Fruit fly (Drosophila melanogaster) whole organism, embryonic: Measurements from ENCODE around the gene CG33325.

ENCODE experiments used
- Awh ChIP-seq: fragments of 200-800 bp; sonication (Bioruptor generic); IDR thresholded peaks from 2 replicates; pipeline ENCODE4, ENCODE4 v1.3.6; 2022; ENCODE audit warnings: missing biosample characterization, missing genetic modification characterization
- CG10321 ChIP-seq: fragments of 200-800 bp; sonication (Bioruptor generic); IDR thresholded peaks from 2 replicates; pipeline ENCODE4 v1.3.6; 2022; ENCODE audit warnings: missing biosample characterization, missing genetic modification characterization
- CG10979 ChIP-seq: fragments of 200-800 bp; sonication (Bioruptor generic); optimal IDR thresholded peaks from 2 replicates; lab custom pipeline; 2018; ENCODE audit warnings: missing biosample characterization, mild to moderate bottlenecking, missing genetic modification characterization, moderate library complexity
- CG12769 ChIP-seq: fragments of 200-800 bp; sonication (Bioruptor generic); optimal IDR thresholded peaks from 2 replicates; lab custom pipeline; 2019; ENCODE audit warnings: missing biosample characterization, mild to moderate bottlenecking, missing genetic modification characterization, moderate library complexity
- CG14710 ChIP-seq: fragments of 200-800 bp; sonication (Bioruptor generic); optimal IDR thresholded peaks from 3 replicates; lab custom pipeline; 2019; ENCODE audit warnings: missing biosample characterization, mild to moderate bottlenecking, missing genetic modification characterization, moderate library complexity
- CG1602 ChIP-seq: fragments of 200-800 bp; sonication (Bioruptor generic); optimal IDR thresholded peaks from 3 replicates; lab custom pipeline; 2016; ENCODE audit warnings: missing biosample characterization, missing genetic modification characterization
- CG18262 ChIP-seq: fragments of 200-800 bp; optimal IDR thresholded peaks from 3 replicates; lab custom pipeline; 2019; ENCODE audit warnings: missing biosample characterization, mild to moderate bottlenecking, missing genetic modification characterization, moderate library complexity
- CG2199 ChIP-seq: fragments of 200-800 bp; sonication (Bioruptor generic); IDR thresholded peaks from 3 replicates; pipeline ENCODE4 v1.3.6; 2022; ENCODE audit warnings: missing biosample characterization, missing genetic modification characterization
- CG4820 ChIP-seq: fragments of 200-800 bp; sonication (Bioruptor generic); optimal IDR thresholded peaks from 3 replicates; lab custom pipeline; 2016; ENCODE audit warnings: missing biosample characterization, missing genetic modification characterization
- CG7556 ChIP-seq: fragments of 200-800 bp; sonication (Bioruptor generic); optimal IDR thresholded peaks from 2 replicates; lab custom pipeline; 2017; ENCODE audit warnings: missing biosample characterization, mild to moderate bottlenecking, missing genetic modification characterization
- CG7786 ChIP-seq: fragments of 200-800 bp; sonication (Bioruptor generic); optimal IDR thresholded peaks from 2 replicates; lab custom pipeline; 2016; ENCODE audit warnings: missing biosample characterization, missing genetic modification characterization
- CG7928 ChIP-seq: fragments of 200-800 bp; sonication (Bioruptor generic); optimal IDR thresholded peaks from 2 replicates; lab custom pipeline; 2017; ENCODE audit warnings: missing biosample characterization, mild to moderate bottlenecking, missing genetic modification characterization
- CG8290 ChIP-seq, 3 experiments: fragments of 200-800 bp; sonication (Bioruptor generic); optimal IDR thresholded peaks; 2 replicates each; lab custom pipeline; 2016 to 2019; ENCODE audit warnings: missing biosample characterization in 3 of 3, missing genetic modification characterization in 3 of 3, mild to moderate bottlenecking in 2 of 3, moderate library complexity in 1 of 3
- Dfd ChIP-seq, 2 experiments: fragments of >200 bp; optimal IDR thresholded peaks; 2 replicates each; lab custom pipeline; 2017; ENCODE audit warnings: missing biosample characterization in 2 of 2, missing genetic modification characterization in 2 of 2
- Gug ChIP-seq: fragments of 200-800 bp; sonication (Bioruptor generic); IDR thresholded peaks from 4 replicates; pipeline ENCODE4 v1.3.6; 2022; ENCODE audit warnings: missing biosample characterization, missing genetic modification characterization
- HLHmδ ChIP-seq: fragments of 200-800 bp; sonication (Bioruptor generic); optimal IDR thresholded peaks from 2 replicates; lab custom pipeline; 2018; ENCODE audit warnings: missing biosample characterization, mild to moderate bottlenecking, missing genetic modification characterization, moderate library complexity
- HmgD ChIP-seq: fragments of 200-800 bp; sonication (Bioruptor generic); optimal IDR thresholded peaks from 3 replicates; lab custom pipeline; 2016; ENCODE audit warnings: missing biosample characterization, missing genetic modification characterization
- HmgZ ChIP-seq: fragments of 200-800 bp; sonication (Bioruptor generic); optimal IDR thresholded peaks from 2 replicates; lab custom pipeline; 2018; ENCODE audit warnings: missing biosample characterization, mild to moderate bottlenecking, missing genetic modification characterization
- Hr3 ChIP-seq: fragments of 200-800 bp; sonication (Bioruptor generic); optimal IDR thresholded peaks from 3 replicates; lab custom pipeline; 2016; ENCODE audit warnings: missing biosample characterization, missing genetic modification characterization
- Hr39 ChIP-seq: fragments of >200 bp; optimal IDR thresholded peaks from 2 replicates; lab custom pipeline; 2017
- Jarid2 ChIP-seq: fragments of 200-800 bp; sonication (Bioruptor generic); optimal IDR thresholded peaks from 3 replicates; lab custom pipeline; 2017; ENCODE audit warnings: mild to moderate bottlenecking, missing biosample characterization, missing genetic modification reagents, missing genetic modification characterization
- Kr ChIP-seq: fragments of 200-800 bp; sonication (Bioruptor generic); optimal IDR thresholded peaks from 2 replicates; lab custom pipeline; 2017; ENCODE audit warnings: missing biosample characterization, mild to moderate bottlenecking, missing genetic modification characterization
- MBD-R2 ChIP-seq: fragments of 200-800 bp; sonication (Bioruptor generic); IDR thresholded peaks from 2 replicates; pipeline ENCODE4 v1.3.6; 2022; ENCODE audit warnings: missing biosample characterization, missing genetic modification characterization
- MTF-1 ChIP-seq: fragments of 200-800 bp; sonication (Bioruptor generic); optimal IDR thresholded peaks from 2 replicates; lab custom pipeline; 2018; ENCODE audit warnings: missing biosample characterization, mild to moderate bottlenecking, missing genetic modification characterization, borderline replicate concordance
- PHDP ChIP-seq: fragments of 200-800 bp; sonication (Bioruptor generic); optimal IDR thresholded peaks from 3 replicates; lab custom pipeline; 2018; ENCODE audit warnings: missing biosample characterization, mild to moderate bottlenecking, missing genetic modification characterization, moderate library complexity
- Usf ChIP-seq: fragments of 200-800 bp; sonication (Bioruptor generic); optimal IDR thresholded peaks from 2 replicates; lab custom pipeline; 2017; ENCODE audit warnings: missing genotype, missing biosample characterization, missing genetic modification characterization
- ab ChIP-seq: fragments of 200-800 bp; sonication (Bioruptor generic); optimal IDR thresholded peaks from 2 replicates; lab custom pipeline; 2016; ENCODE audit warnings: missing biosample characterization, missing genetic modification characterization
- abd-A ChIP-seq: fragments of 200-800 bp; sonication (Bioruptor generic); optimal IDR thresholded peaks from 3 replicates; lab custom pipeline; 2019; ENCODE audit warnings: missing biosample characterization, mild to moderate bottlenecking, missing genetic modification characterization, moderate library complexity
- ara ChIP-seq: fragments of 200-800 bp; sonication (Bioruptor generic); IDR thresholded peaks from 2 replicates; pipeline ENCODE4 v1.3.6; 2022; ENCODE audit warnings: missing biosample characterization, missing genetic modification characterization
- cato ChIP-seq: fragments of 200-800 bp; sonication (Bioruptor generic); optimal IDR thresholded peaks from 2 replicates; lab custom pipeline; 2016; ENCODE audit warnings: missing biosample characterization, missing genetic modification characterization, borderline replicate concordance
- cg ChIP-seq: fragments of 200-800 bp; sonication (Bioruptor generic); optimal IDR thresholded peaks from 3 replicates; lab custom pipeline; 2019; ENCODE audit warnings: missing biosample characterization, mild to moderate bottlenecking, missing genetic modification characterization, moderate library complexity
- dimm ChIP-seq: fragments of 200-800 bp; sonication (Bioruptor generic); IDR thresholded peaks from 2 replicates; pipeline ENCODE4 v1.3.6; 2022; ENCODE audit warnings: missing biosample characterization, missing genetic modification characterization
- gce ChIP-seq: fragments of 200-800 bp; sonication (Bioruptor generic); IDR thresholded peaks from 3 replicates; pipeline ENCODE4 v1.3.6; 2022; ENCODE audit warnings: missing biosample characterization, missing genetic modification characterization
- grn ChIP-seq: fragments of 200-800 bp; sonication (Bioruptor generic); optimal IDR thresholded peaks from 3 replicates; lab custom pipeline; 2017; ENCODE audit warnings: missing biosample characterization, missing genetic modification characterization
- jumu ChIP-seq: fragments of 200-800 bp; sonication (Bioruptor generic); optimal IDR thresholded peaks from 3 replicates; lab custom pipeline; 2016; ENCODE audit warnings: missing biosample characterization, missing genetic modification characterization
- lmd ChIP-seq: fragments of 200-800 bp; sonication (Bioruptor generic); IDR thresholded peaks from 2 replicates; pipeline ENCODE4 v1.3.6; 2022; ENCODE audit warnings: missing biosample characterization, missing genetic modification characterization
- lola ChIP-seq, 3 experiments: fragments of >200 bp in 2 of 3; fragments of 200-800 bp in 1 of 3; sonication (Bioruptor generic) in 1 of 3; optimal IDR thresholded peaks; 2 replicates each; lab custom pipeline; 2017 to 2019; ENCODE audit warnings: missing biosample characterization in 3 of 3, missing genetic modification characterization in 3 of 3, mild to moderate bottlenecking in 1 of 3, moderate library complexity in 1 of 3
- luna ChIP-seq: fragments of 200-800 bp; sonication (Bioruptor generic); optimal IDR thresholded peaks from 2 replicates; lab custom pipeline; 2016; ENCODE audit warnings: missing biosample characterization, missing genetic modification characterization
- nerfin-2 ChIP-seq: fragments of 200-800 bp; sonication (Bioruptor generic); IDR thresholded peaks from 2 replicates; pipeline ENCODE4 v1.3.6; 2022; ENCODE audit warnings: missing biosample characterization, missing genetic modification characterization; ENCODE audit not compliant: partially characterized antibody
- otp ChIP-seq: fragments of 200-800 bp; sonication (Bioruptor generic); IDR thresholded peaks from 3 replicates; pipeline ENCODE4, ENCODE4 v1.3.6; 2022; ENCODE audit warnings: missing biosample characterization, missing genetic modification characterization
- pan ChIP-seq, 4 experiments: fragments of >200 bp in 3 of 4; fragments of 200-800 bp in 1 of 4; sonication (Bioruptor generic) in 1 of 4; optimal IDR thresholded peaks in 3 of 4; IDR thresholded peaks in 1 of 4; 2 replicates each; pipeline versions ENCODE4 v1.3.6 to Lab custom; 2017 to 2022; ENCODE audit warnings: missing biosample characterization in 2 of 4, missing genetic modification characterization in 2 of 4, mixed read lengths in 1 of 4
- peb ChIP-seq: fragments of 200-800 bp; sonication (Bioruptor generic); IDR thresholded peaks from 2 replicates; pipeline ENCODE4 v1.3.6; 2022; ENCODE audit warnings: missing biosample characterization, missing genetic modification characterization
- ranshi ChIP-seq: fragments of 200-800 bp; sonication (Bioruptor generic); IDR thresholded peaks from 2 replicates; pipeline ENCODE4 v1.3.6; 2022; ENCODE audit warnings: missing biosample characterization, missing genetic modification characterization
- schlank ChIP-seq: fragments of 200-800 bp; sonication (Bioruptor generic); optimal IDR thresholded peaks from 2 replicates; lab custom pipeline; 2018; ENCODE audit warnings: missing biosample characterization, mild to moderate bottlenecking, missing genetic modification characterization
- sob ChIP-seq: fragments of 200-800 bp; sonication (Bioruptor generic); IDR thresholded peaks from 2 replicates; pipeline ENCODE4 v1.3.6; 2022; ENCODE audit warnings: missing biosample characterization, missing genetic modification characterization
- tgo ChIP-seq: fragments of 200-800 bp; sonication (Bioruptor generic); IDR thresholded peaks from 3 replicates; pipeline ENCODE4 v1.3.6; 2022; ENCODE audit warnings: missing biosample characterization, missing genetic modification characterization
- wdn ChIP-seq: fragments of 200-800 bp; sonication (Bioruptor generic); IDR thresholded peaks from 2 replicates; pipeline ENCODE4 v1.3.6; 2022; ENCODE audit warnings: missing biosample characterization, missing genetic modification characterization

The CG33325 gene

dm6 chr3R:8669900-8670528 is 9.8 kb downstream of the CG33325 start (continued):
- TF ChIP-seq CG7928 (GFP tag; lab: Kevin White, UChicago) = no peak
- no peak for TF ChIP-seq ab (GFP tag; lab: Kevin White, UChicago)
- no peak for TF ChIP-seq otp
- no peak for TF ChIP-seq CG4820
- TF ChIP-seq CG12769 (tag; lab: Kevin White, UChicago) = peak; percentile 29
- no peak for TF ChIP-seq CG14710 (tag; lab: Kevin White, UChicago)
- no peak for TF ChIP-seq ara (GFP tag; lab: Robert Waterston, UW)
- no peak for TF ChIP-seq Hr3
- TF ChIP-seq CG2199 = no peak

DNA sequence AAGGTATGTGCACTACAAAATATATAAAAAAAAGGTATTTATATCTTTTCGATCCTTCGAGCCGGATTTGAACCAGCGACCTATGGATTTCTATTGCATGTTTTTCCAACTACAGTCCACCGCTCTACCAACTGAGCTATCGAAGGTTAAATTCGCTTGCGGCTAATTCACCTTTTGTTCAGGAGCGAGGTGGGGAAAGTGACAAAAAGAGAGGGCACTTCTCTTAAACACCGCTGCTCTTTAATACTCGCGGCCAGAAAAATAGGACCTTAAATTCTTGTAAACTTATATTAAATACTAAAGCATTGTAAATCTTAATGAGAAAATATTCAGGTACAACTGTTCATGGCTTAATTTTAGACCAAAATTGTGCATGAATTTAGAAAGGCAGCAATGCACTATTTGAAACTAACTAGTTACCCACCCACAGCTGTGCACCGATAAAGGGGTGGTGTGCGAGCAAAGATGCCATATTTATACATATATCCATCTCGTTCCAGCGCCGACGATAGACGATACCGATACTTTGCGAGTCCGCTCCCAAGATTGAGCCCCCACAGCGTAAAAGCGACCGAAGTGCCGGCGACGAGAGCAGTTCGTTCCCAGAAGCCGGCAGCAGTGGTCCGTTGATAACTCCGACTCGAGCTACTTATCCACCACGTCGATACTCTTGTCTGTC is 10.7 kb downstream of the CG33325 start:
- TF ChIP-seq MBD-R2 (GFP tag; lab: Robert Waterston, UW) (peak; percentile 92), lmd (GFP tag; lab: Robert Waterston, UW) (peak; percentile 94), HmgD (GFP tag; lab: Kevin White, UChicago) (peak; percentile 95), CG7556 (GFP tag; lab: Kevin White, UChicago) (peak; percentile 98), CG1602 (GFP tag; lab: Kevin White, UChicago) (peak; percentile 96), HmgZ (peak; percentile 99), abd-A (tag; lab: Kevin White, UChicago) (peak; percentile 86), wdn (GFP tag; lab: Robert Waterston, UW) (peak; percentile 94), HLHmδ (GFP tag; lab: Kevin White, UChicago) (peak; percentile 60), dimm (GFP tag; lab: Robert Waterston, UW) (peak; percentile 82), sob (GFP tag; lab: Robert Waterston, UW) (peak; percentile 97), peb (peak; percentile 91), cg (GFP tag; lab: Kevin White, UChicago) (no peak), CG8290 (GFP tag; optimal IDR thresholded peaks at IDR 0.05; lab: Kevin White, UChicago) (peak; percentile 97), CG8290 (tag; optimal IDR thresholded peaks at IDR 0.05; lab: Kevin White, UChicago) (peak; percentile 94 to 99), Usf (GFP tag; lab: Kevin White, UChicago) (peak; percentile 96), CG10979 (tag; lab: Kevin White, UChicago) (peak; percentile 98), MTF-1 (GFP tag; lab: Kevin White, UChicago) (peak; percentile 96), PHDP (peak; percentile 99), CG7786 (peak; percentile 97), ranshi (peak; percentile 96), Dfd (GFP tag; optimal IDR thresholded peaks at IDR 0.05; lab: Kevin White, UChicago) (no peak), lola (GFP tag; optimal IDR thresholded peaks at IDR 0.05; lab: Kevin White, UChicago) (peak in 1 of 3 experiments; percentile 96), Gug (GFP tag; lab: Robert Waterston, UW) (peak; percentile 92), jumu (GFP tag; lab: Kevin White, UChicago) (peak; percentile 97), Kr (peak; percentile 99), schlank (tag; lab: Kevin White, UChicago) (peak; percentile 96), Jarid2 (GFP tag; lab: Kevin White, UChicago) (peak; percentile 85), cato (GFP tag; lab: Kevin White, UChicago) (peak; percentile 93), pan (optimal IDR thresholded peaks at IDR 0.05; lab: Kevin White, UChicago) (no peak), pan (GFP tag; optimal IDR thresholded peaks at IDR 0.05 in 1 of 2, IDR thresholded peaks at IDR 0.05 in 1 of 2) (peak in 1 of 2 experiments; percentile 97), CG18262 (tag; lab: Kevin White, UChicago) (peak; percentile 99), tgo (GFP tag; lab: Robert Waterston, UW) (peak; percentile 96), luna (GFP tag; lab: Kevin White, UChicago) (peak; percentile 89), gce (GFP tag; lab: Robert Waterston, UW) (peak; percentile 96), grn (peak; percentile 86), Awh (GFP tag; lab: Robert Waterston, UW) (peak; percentile 98), CG10321 (peak; percentile 94), nerfin-2 (peak; percentile 15; the same call in 1 of the 2 replicates), Hr39 (no peak)
